Worm (Caenorhabditis elegans) whole organism, L2 larva: ENCODE measurements around the gene ptp-2.

Experiments used
- C34F6.9 ChIP-seq: fragments of 150-350 bp; optimal IDR thresholded peaks from 2 replicates; lab custom pipeline; 2014; ENCODE audit warnings: missing biosample characterization, missing genetic modification characterization
- F13H6.1 ChIP-seq: sonication (generic microtip); optimal IDR thresholded peaks from 2 replicates; lab custom pipeline; 2016; ENCODE audit warnings: missing genetic modification characterization, missing compliant biosample characterization
- R02D3.7 ChIP-seq: fragments of 150-350 bp; optimal IDR thresholded peaks from 2 replicates; lab custom pipeline; 2014; ENCODE audit warnings: missing biosample characterization, missing genetic modification characterization
- Y55F3AM.14 ChIP-seq: fragments of 200-800 bp; sonication (Bioruptor generic); optimal IDR thresholded peaks from 2 replicates; lab custom pipeline; 2018; ENCODE audit warnings: mild to moderate bottlenecking, missing genetic modification characterization, missing compliant biosample characterization
- ZK546.5 ChIP-seq: sonication (generic microtip); optimal IDR thresholded peaks from 2 replicates; lab custom pipeline; 2017; ENCODE audit warnings: missing biosample characterization, missing genetic modification characterization
- alr-1 ChIP-seq: fragments of 150-350 bp; optimal IDR thresholded peaks from 2 replicates; lab custom pipeline; 2014; ENCODE audit warnings: missing biosample characterization, missing genetic modification characterization
- aly-2 ChIP-seq: fragments of 150-350 bp; optimal IDR thresholded peaks from 2 replicates; lab custom pipeline; 2014; ENCODE audit warnings: missing biosample characterization, missing genetic modification characterization
- ama-1 ChIP-seq: fragments of 150-350 bp; optimal IDR thresholded peaks from 2 replicates; lab custom pipeline; 2018; ENCODE audit warnings: inconsistent platforms
- blmp-1 ChIP-seq: sonication (generic microtip); optimal IDR thresholded peaks from 2 replicates; lab custom pipeline; 2017; ENCODE audit warnings: missing genetic modification characterization, mild to moderate bottlenecking, missing compliant biosample characterization, antibody characterized with exemption, moderate library complexity; ENCODE audit not compliant: insufficient read depth
- ceh-16 ChIP-seq: fragments of 150-350 bp; optimal IDR thresholded peaks from 2 replicates; lab custom pipeline; 2014; ENCODE audit warnings: missing biosample characterization, missing genetic modification characterization
- ceh-82 ChIP-seq: fragments of 150-350 bp; optimal IDR thresholded peaks from 2 replicates; lab custom pipeline; 2014; ENCODE audit warnings: missing biosample characterization, missing genetic modification characterization
- crh-2 ChIP-seq: sonication (generic microtip); optimal IDR thresholded peaks from 2 replicates; lab custom pipeline; 2017; ENCODE audit warnings: missing biosample characterization, missing genetic modification characterization
- dmd-4 ChIP-seq: sonication (generic microtip); optimal IDR thresholded peaks from 2 replicates; lab custom pipeline; 2017; ENCODE audit warnings: missing biosample characterization, missing genetic modification characterization
- egl-27 ChIP-seq: sonication (generic microtip); optimal IDR thresholded peaks from 3 replicates; lab custom pipeline; 2017; ENCODE audit warnings: missing biosample characterization, missing genetic modification reagents, missing genetic modification characterization
- elt-1 ChIP-seq: fragments of 150-350 bp; optimal IDR thresholded peaks from 2 replicates; lab custom pipeline; 2014; ENCODE audit warnings: missing biosample characterization, missing genetic modification characterization
- elt-3 ChIP-seq: sonication (generic microtip); optimal IDR thresholded peaks from 2 replicates; lab custom pipeline; 2017; ENCODE audit warnings: missing biosample characterization, missing genetic modification characterization
- fos-1 ChIP-seq: fragments of 150-350 bp; optimal IDR thresholded peaks from 2 replicates; lab custom pipeline; 2014; ENCODE audit warnings: missing biosample characterization, missing genetic modification characterization
- gmeb-1 ChIP-seq: fragments of 150-350 bp; optimal IDR thresholded peaks from 2 replicates; lab custom pipeline; 2014; ENCODE audit warnings: missing biosample characterization, missing genetic modification characterization
- lin-11 ChIP-seq: fragments of 150-350 bp; sonication (generic microtip); optimal IDR thresholded peaks from 2 replicates; lab custom pipeline; 2014; ENCODE audit warnings: missing biosample characterization, missing genetic modification characterization, inconsistent platforms, mixed read lengths
- lin-13 ChIP-seq: fragments of 150-350 bp; optimal IDR thresholded peaks from 2 replicates; lab custom pipeline; 2014; ENCODE audit warnings: missing biosample characterization, missing genetic modification reagents, missing genetic modification characterization
- lin-39 ChIP-seq: fragments of 150-350 bp; optimal IDR thresholded peaks from 2 replicates; lab custom pipeline; 2014; ENCODE audit warnings: missing biosample characterization, missing genetic modification reagents, missing genetic modification characterization
- lsy-2 ChIP-seq, 2 experiments: fragments of 150-350 bp in 1 of 2; sonication (generic microtip) in 1 of 2; optimal IDR thresholded peaks; 2 replicates each; lab custom pipeline; 2014 to 2017; ENCODE audit warnings: missing biosample characterization in 2 of 2, missing genetic modification characterization in 2 of 2
- mab-5 ChIP-seq: fragments of 150-350 bp; optimal IDR thresholded peaks from 2 replicates; lab custom pipeline; 2014; ENCODE audit warnings: missing biosample characterization, missing genetic modification characterization
- mbf-1 ChIP-seq: sonication (generic microtip); optimal IDR thresholded peaks from 2 replicates; lab custom pipeline; 2017; ENCODE audit warnings: missing biosample characterization, missing genetic modification characterization
- mdl-1 ChIP-seq, 2 experiments: fragments of 150-350 bp in 1 of 2; sonication (generic microtip) in 1 of 2; optimal IDR thresholded peaks; 2 replicates each; lab custom pipeline; 2017; ENCODE audit warnings: missing biosample characterization in 2 of 2, missing genetic modification characterization in 2 of 2
- nhr-10 ChIP-seq: sonication (generic microtip); optimal IDR thresholded peaks from 2 replicates; lab custom pipeline; 2017; ENCODE audit warnings: missing biosample characterization, missing genetic modification characterization
- nhr-11 ChIP-seq: fragments of 150-350 bp; optimal IDR thresholded peaks from 2 replicates; lab custom pipeline; 2014; ENCODE audit warnings: missing biosample characterization, missing genetic modification characterization
- nhr-12 ChIP-seq: fragments of 150-350 bp; optimal IDR thresholded peaks from 2 replicates; lab custom pipeline; 2014; ENCODE audit warnings: missing biosample characterization, missing genetic modification characterization
- nhr-129 ChIP-seq: fragments of 150-350 bp; optimal IDR thresholded peaks from 2 replicates; lab custom pipeline; 2014; ENCODE audit warnings: missing biosample characterization, missing genetic modification characterization
- nhr-21 ChIP-seq: fragments of 150-350 bp; optimal IDR thresholded peaks from 2 replicates; lab custom pipeline; 2014; ENCODE audit warnings: missing biosample characterization, missing genetic modification characterization
- nhr-23 ChIP-seq: fragments of 150-350 bp; optimal IDR thresholded peaks from 2 replicates; lab custom pipeline; 2014; ENCODE audit warnings: missing biosample characterization, missing genetic modification reagents, missing genetic modification characterization
- nhr-237 ChIP-seq: fragments of 150-350 bp; optimal IDR thresholded peaks from 2 replicates; lab custom pipeline; 2014; ENCODE audit warnings: missing biosample characterization, missing genetic modification characterization
- nhr-25 ChIP-seq: fragments of 150-350 bp; sonication (generic microtip); optimal IDR thresholded peaks from 3 replicates; lab custom pipeline; 2014; ENCODE audit warnings: missing biosample characterization, missing genetic modification characterization
- nhr-6 ChIP-seq: fragments of 150-350 bp; optimal IDR thresholded peaks from 2 replicates; lab custom pipeline; 2014; ENCODE audit warnings: missing biosample characterization, missing genetic modification characterization
- nhr-77 ChIP-seq: fragments of 150-350 bp; optimal IDR thresholded peaks from 2 replicates; lab custom pipeline; 2014; ENCODE audit warnings: missing biosample characterization, missing genetic modification characterization
- peb-1 ChIP-seq: fragments of 150-350 bp; optimal IDR thresholded peaks from 2 replicates; lab custom pipeline; 2014; ENCODE audit warnings: missing biosample characterization, missing genetic modification characterization
- sem-4 ChIP-seq: fragments of 150-350 bp; optimal IDR thresholded peaks from 2 replicates; lab custom pipeline; 2014; ENCODE audit warnings: missing biosample characterization, missing genetic modification reagents, missing genetic modification characterization
- skn-1 ChIP-seq: sonication (generic microtip); optimal IDR thresholded peaks from 2 replicates; lab custom pipeline; 2017; ENCODE audit warnings: missing biosample characterization, missing genetic modification characterization
- sma-3 ChIP-seq: sonication (generic microtip); optimal IDR thresholded peaks from 2 replicates; lab custom pipeline; 2016; ENCODE audit warnings: missing genetic modification reagents, missing genetic modification characterization, missing compliant biosample characterization
- sma-9 ChIP-seq, 2 experiments: fragments of 150-350 bp in 1 of 2; sonication (generic microtip) in 1 of 2; optimal IDR thresholded peaks; 2 replicates each; lab custom pipeline; 2014 to 2016; ENCODE audit warnings: missing genetic modification characterization in 2 of 2, mild to moderate bottlenecking in 1 of 2, missing biosample characterization in 1 of 2, missing compliant biosample characterization in 1 of 2, missing genetic modification reagents in 1 of 2, moderate library complexity in 1 of 2
- snpc-4 ChIP-seq: fragments of 150-350 bp; optimal IDR thresholded peaks from 2 replicates; lab custom pipeline; 2014; ENCODE audit warnings: missing biosample characterization, missing genetic modification characterization
- unc-39 ChIP-seq: fragments of 150-350 bp; optimal IDR thresholded peaks from 2 replicates; lab custom pipeline; 2014; ENCODE audit warnings: missing biosample characterization, missing genetic modification characterization
- unc-55 ChIP-seq: fragments of 150-350 bp; sonication (generic microtip); optimal IDR thresholded peaks from 3 replicates; lab custom pipeline; 2014; ENCODE audit warnings: missing biosample characterization, missing genetic modification reagents, missing genetic modification characterization
- unc-62 ChIP-seq: fragments of 150-350 bp; optimal IDR thresholded peaks from 2 replicates; lab custom pipeline; 2014; ENCODE audit warnings: missing biosample characterization, missing genetic modification reagents, missing genetic modification characterization
- zag-1 ChIP-seq: fragments of 150-350 bp; optimal IDR thresholded peaks from 2 replicates; lab custom pipeline; 2014; ENCODE audit warnings: missing biosample characterization, missing genetic modification characterization
- ztf-1 ChIP-seq: fragments of 200-800 bp; sonication (Bioruptor generic); conservative IDR thresholded peaks from 2 replicates; pipeline ENCODE4 v1.3.6; 2022; ENCODE audit warnings: missing genetic modification characterization, missing compliant biosample characterization
- ztf-11 ChIP-seq: sonication (generic microtip); optimal IDR thresholded peaks from 2 replicates; lab custom pipeline; 2017; ENCODE audit warnings: missing biosample characterization, missing genetic modification characterization
- ztf-4 ChIP-seq: fragments of 150-350 bp; optimal IDR thresholded peaks from 2 replicates; lab custom pipeline; 2014; ENCODE audit warnings: missing biosample characterization, missing genetic modification characterization

The ptp-2 gene

DNA sequence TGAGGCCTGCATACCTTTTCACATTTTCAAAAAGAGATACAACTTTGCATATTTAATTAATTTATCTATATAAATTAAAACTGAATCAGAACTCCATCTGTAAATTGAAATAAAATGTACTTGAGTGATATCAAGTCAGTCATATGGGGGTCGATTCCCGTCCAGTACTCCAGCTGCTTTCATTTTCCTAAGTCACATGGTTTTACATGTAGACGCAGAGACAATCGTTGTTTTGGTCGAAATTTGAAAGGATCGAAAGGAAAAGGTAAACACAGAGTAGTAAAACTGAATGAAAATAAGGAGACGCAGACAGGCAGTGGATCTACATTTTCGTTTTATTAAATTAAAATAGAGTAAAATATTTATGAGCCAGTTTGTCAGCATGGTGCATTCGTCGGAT, 44.3 kb upstream of the ptp-2 start:
- TF ChIP-seq ztf-1 (GFP tag; lab: Robert Waterston, UW) (no peak), C34F6.9 (peak; percentile 46), egl-27 (no peak), ztf-11 (tag; lab: Kevin White, UChicago) (no peak), Y55F3AM.14 (GFP tag; lab: Kevin White, UChicago) (no peak), gmeb-1 (tag; lab: Kevin White, UChicago) (no peak), nhr-129 (tag; lab: Kevin White, UChicago) (peak; percentile 80), sma-3 (GFP tag; lab: Kevin White, UChicago) (peak; percentile 36), lin-11 (no peak), unc-39 (tag; lab: Kevin White, UChicago) (no peak), ama-1 (lab: Kevin White, UChicago) (no peak), snpc-4 (tag; lab: Kevin White, UChicago) (no peak), nhr-11 (no peak), nhr-23 (tag; lab: Kevin White, UChicago) (no peak), crh-2 (no peak), unc-62 (GFP tag; lab: Kevin White, UChicago) (no peak), ztf-4 (tag; lab: Kevin White, UChicago) (no peak), lin-39 (tag; lab: Kevin White, UChicago) (no peak), zag-1 (tag; lab: Kevin White, UChicago) (no peak), blmp-1 (tag; lab: Kevin White, UChicago) (peak; percentile 51), nhr-6 (tag; lab: Kevin White, UChicago) (no peak), sem-4 (no peak), nhr-25 (tag; lab: Kevin White, UChicago) (peak; percentile 3), ceh-16 (no peak), ZK546.5 (no peak), fos-1 (tag; lab: Kevin White, UChicago) (no peak), alr-1 (no peak), mdl-1 (tag; optimal IDR thresholded peaks at IDR 0.05; lab: Kevin White, UChicago) (no peak), nhr-12 (no peak), nhr-77 (tag; lab: Kevin White, UChicago) (no peak), nhr-10 (no peak), skn-1 (tag; lab: Kevin White, UChicago) (no peak), peb-1 (tag; lab: Kevin White, UChicago) (no peak), elt-3 (tag; lab: Kevin White, UChicago) (no peak), sma-9 (GFP tag; optimal IDR thresholded peaks at IDR 0.05; lab: Kevin White, UChicago) (peak; percentile 64), sma-9 (tag; optimal IDR thresholded peaks at IDR 0.05; lab: Kevin White, UChicago) (no peak), mab-5 (tag; lab: Kevin White, UChicago) (no peak), lsy-2 (tag; optimal IDR thresholded peaks at IDR 0.05; lab: Kevin White, UChicago) (peak in 1 of 2 experiments; percentile 27), unc-55 (GFP tag; lab: Kevin White, UChicago) (no peak), dmd-4 (tag; lab: Kevin White, UChicago) (no peak), F13H6.1 (tag; lab: Kevin White, UChicago) (no peak), nhr-237 (tag; lab: Kevin White, UChicago) (no peak), lin-13 (GFP tag; lab: Kevin White, UChicago) (no peak), R02D3.7 (tag; lab: Kevin White, UChicago) (no peak), mbf-1 (tag; lab: Kevin White, UChicago) (no peak), elt-1 (tag; lab: Kevin White, UChicago) (no peak), ceh-82 (tag; lab: Kevin White, UChicago) (no peak), nhr-21 (tag; lab: Kevin White, UChicago) (no peak), aly-2 (tag; lab: Kevin White, UChicago) (no peak)
